Worm (Caenorhabditis elegans) whole organism, midembryonic: ENCODE results near the gene ugt-55.

Experiments used
- T22C8.4 ChIP-seq: fragments of 200-800 bp; sonication (Bioruptor generic); IDR thresholded peaks from 2 replicates; pipeline ENCODE4 v1.3.6; 2022; ENCODE audit warnings: missing genetic modification characterization, missing compliant biosample characterization
- tab-1 ChIP-seq: fragments of 200-800 bp; sonication (Bioruptor generic); IDR thresholded peaks from 2 replicates; pipeline ENCODE4 v1.3.6; 2022; ENCODE audit warnings: missing genetic modification characterization, missing compliant biosample characterization

DNA sequence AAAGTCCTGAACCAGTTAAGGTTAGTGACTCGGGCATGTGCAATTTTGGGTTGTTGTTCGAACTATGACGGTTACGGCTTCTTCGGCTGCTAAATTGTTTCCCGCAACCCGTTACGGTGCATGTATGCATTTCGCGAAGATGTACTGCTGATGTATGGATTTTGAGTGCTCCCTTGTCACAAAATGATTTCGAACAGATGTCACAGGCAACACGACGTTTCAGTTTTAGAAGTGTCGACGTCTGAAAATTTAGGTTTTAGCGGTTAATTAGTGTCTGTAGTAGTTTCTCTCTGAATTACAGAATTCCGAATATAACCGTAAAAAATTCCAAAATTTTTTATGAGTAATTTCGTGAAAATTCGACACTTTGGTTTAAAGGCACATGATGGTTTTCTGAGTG, 19.2 kb downstream of the ugt-55 start:
- TF ChIP-seq tab-1 (GFP tag; lab: Robert Waterston, UW) (no peak), T22C8.4 (GFP tag; lab: Robert Waterston, UW) (no peak)
